Worm (Caenorhabditis elegans) whole organism, L2 larva: ENCODE data around the gene rimb-1.

Experiments used
- R02D3.7 ChIP-seq: fragments of 150-350 bp; optimal IDR thresholded peaks from 2 replicates; lab custom pipeline; 2014; ENCODE audit warnings: missing biosample characterization, missing genetic modification characterization
- ama-1 ChIP-seq: fragments of 150-350 bp; optimal IDR thresholded peaks from 2 replicates; lab custom pipeline; 2018; ENCODE audit warnings: inconsistent platforms
- dmd-4 ChIP-seq: sonication (generic microtip); optimal IDR thresholded peaks from 2 replicates; lab custom pipeline; 2017; ENCODE audit warnings: missing biosample characterization, missing genetic modification characterization
- skn-1 ChIP-seq: sonication (generic microtip); optimal IDR thresholded peaks from 2 replicates; lab custom pipeline; 2017; ENCODE audit warnings: missing biosample characterization, missing genetic modification characterization
- snpc-4 ChIP-seq: fragments of 150-350 bp; optimal IDR thresholded peaks from 2 replicates; lab custom pipeline; 2014; ENCODE audit warnings: missing biosample characterization, missing genetic modification characterization

ce11 chrIII:1855092-1855491 is 67.0 kb downstream of the rimb-1 start, which contains the start of gene hlh-33:
- TF ChIP-seq snpc-4 (tag; lab: Kevin White, UChicago): no peak
- TF ChIP-seq dmd-4 (tag; lab: Kevin White, UChicago): no peak
- no peak for TF ChIP-seq R02D3.7
- TF ChIP-seq skn-1: no peak
- TF ChIP-seq ama-1 (lab: Kevin White, UChicago): no peak
